Worm (Caenorhabditis elegans): ENCODE measurements around the gene ZK688.1.

ce11 chrIII:7958085-7958484 is 48.7 kb downstream of the ZK688.1 start, which contains the start of gene C29E4.11:
- no peak for TF ChIP-seq lsy-2 (tag; optimal IDR thresholded peaks at IDR 0.05)
- no peak for TF ChIP-seq ztf-11 (tag; optimal IDR thresholded peaks at IDR 0.05)
- TF ChIP-seq drap-1 (GFP tag; optimal IDR thresholded peaks at IDR 0.05): no peak
- no peak for TF ChIP-seq elt-1 (tag; optimal IDR thresholded peaks at IDR 0.05; ENCODE audit: borderline replicate concordance, insufficient read depth)
- no peak for TF ChIP-seq nhr-28 (tag; optimal IDR thresholded peaks at IDR 0.05)
- no peak for TF ChIP-seq nhr-237 (tag; optimal IDR thresholded peaks at IDR 0.05)
- no peak for TF ChIP-seq ham-2 (GFP tag; optimal IDR thresholded peaks at IDR 0.05)
- TF ChIP-seq unc-62 (GFP tag; optimal IDR thresholded peaks at IDR 0.05): no peak
- no peak for TF ChIP-seq unc-39 (tag; optimal IDR thresholded peaks at IDR 0.05)
